Fruit fly (Drosophila melanogaster) whole organism, pupa: ENCODE measurements around the gene CG1695.

Experiments
- CG10348 ChIP-seq: fragments of 200-800 bp; sonication (Bioruptor generic); IDR thresholded peaks from 2 replicates; pipeline ENCODE4 v1.3.6; 2022; ENCODE audit warnings: missing biosample characterization, missing genetic modification characterization
- CG12605 ChIP-seq: fragments of 200-800 bp; sonication (Bioruptor generic); IDR thresholded peaks from 2 replicates; pipeline ENCODE4 v1.3.6; 2022; ENCODE audit warnings: missing biosample characterization, missing genetic modification characterization
- CG13204 ChIP-seq: fragments of 200-800 bp; sonication (Bioruptor generic); optimal IDR thresholded peaks from 2 replicates; lab custom pipeline; 2018; ENCODE audit warnings: missing biosample characterization, mild to moderate bottlenecking, missing genetic modification characterization, moderate library complexity
- CG14655 ChIP-seq: fragments of 200-800 bp; sonication (Bioruptor generic); optimal IDR thresholded peaks from 3 replicates; lab custom pipeline; 2017; ENCODE audit warnings: mild to moderate bottlenecking, missing biosample characterization, missing genetic modification reagents, missing genetic modification characterization
- CG15710 ChIP-seq: fragments of 200-800 bp; sonication (Bioruptor generic); optimal IDR thresholded peaks from 2 replicates; lab custom pipeline; 2018; ENCODE audit warnings: missing biosample characterization, mild to moderate bottlenecking, missing genetic modification characterization, moderate library complexity
- CG17806 ChIP-seq: fragments of 200-800 bp; sonication (Bioruptor generic); optimal IDR thresholded peaks from 2 replicates; lab custom pipeline; 2018; ENCODE audit warnings: missing biosample characterization, mild to moderate bottlenecking, missing genetic modification characterization, moderate library complexity
- CG32121 ChIP-seq: fragments of 200-800 bp; sonication (Bioruptor generic); IDR thresholded peaks from 2 replicates; pipeline ENCODE4 v1.3.6; 2022; ENCODE audit warnings: missing biosample characterization, missing genetic modification characterization
- CG34367 ChIP-seq: fragments of 200-800 bp; sonication (Bioruptor generic); optimal IDR thresholded peaks from 2 replicates; lab custom pipeline; 2018; ENCODE audit warnings: missing biosample characterization, mild to moderate bottlenecking, missing genetic modification characterization
- CG4496 ChIP-seq: fragments of 200-800 bp; sonication (Bioruptor generic); IDR thresholded peaks from 3 replicates; pipeline ENCODE4 v1.3.6; 2022; ENCODE audit warnings: missing biosample characterization, missing genetic modification characterization
- CG8159 ChIP-seq: fragments of 200-800 bp; sonication (Bioruptor generic); optimal IDR thresholded peaks from 3 replicates; lab custom pipeline; 2018; ENCODE audit warnings: missing biosample characterization, mild to moderate bottlenecking, missing genetic modification characterization, moderate library complexity
- CG8301 ChIP-seq: fragments of 200-800 bp; sonication (Bioruptor generic); optimal IDR thresholded peaks from 2 replicates; lab custom pipeline; 2018; ENCODE audit warnings: missing biosample characterization, mild to moderate bottlenecking, missing genetic modification characterization
- CG9948 ChIP-seq: fragments of 200-800 bp; sonication (Bioruptor generic); optimal IDR thresholded peaks from 2 replicates; lab custom pipeline; 2018; ENCODE audit warnings: missing biosample characterization, mild to moderate bottlenecking, missing genetic modification characterization, moderate library complexity
- D1 ChIP-seq: fragments of 200-800 bp; sonication (Bioruptor generic); optimal IDR thresholded peaks from 2 replicates; lab custom pipeline; 2018; ENCODE audit warnings: missing biosample characterization, mild to moderate bottlenecking, missing genetic modification characterization, moderate library complexity
- EcR ChIP-seq: fragments of 200-800 bp; sonication (Bioruptor generic); optimal IDR thresholded peaks from 3 replicates; lab custom pipeline; 2019; ENCODE audit warnings: missing biosample characterization, missing genetic modification characterization, mild to moderate bottlenecking, moderate library complexity, missing genetic modification reagents
- Ets98B ChIP-seq: fragments of 200-800 bp; sonication (Bioruptor generic); IDR thresholded peaks from 2 replicates; pipeline ENCODE4 v1.3.6; 2022; ENCODE audit warnings: missing biosample characterization, missing genetic modification characterization
- Pif1A ChIP-seq: fragments of 200-800 bp; sonication (Bioruptor generic); optimal IDR thresholded peaks from 3 replicates; lab custom pipeline; 2016; ENCODE audit warnings: missing biosample characterization, missing genetic modification characterization
- Pif1B ChIP-seq: fragments of 200-800 bp; sonication (Bioruptor generic); optimal IDR thresholded peaks from 3 replicates; lab custom pipeline; 2016; ENCODE audit warnings: missing biosample characterization, missing genetic modification characterization
- Snoo ChIP-seq: fragments of 200-800 bp; sonication (Bioruptor generic); optimal IDR thresholded peaks from 3 replicates; lab custom pipeline; 2017; ENCODE audit warnings: missing biosample characterization, mild to moderate bottlenecking, missing genetic modification characterization, inconsistent platforms
- fd96Ca ChIP-seq: fragments of 200-800 bp; sonication (Bioruptor generic); IDR thresholded peaks from 3 replicates; pipeline ENCODE4 v1.3.6; 2022; ENCODE audit warnings: missing biosample characterization, missing genetic modification characterization
- gl ChIP-seq: fragments of 200-800 bp; sonication (Bioruptor generic); optimal IDR thresholded peaks from 2 replicates; lab custom pipeline; 2018; ENCODE audit warnings: missing biosample characterization, mild to moderate bottlenecking, missing genetic modification characterization
- rn ChIP-seq: fragments of 200-800 bp; sonication (Bioruptor generic); IDR thresholded peaks from 2 replicates; pipeline ENCODE4 v1.3.6; 2022; ENCODE audit warnings: missing biosample characterization, missing genetic modification characterization

The CG1695 gene

DNA sequence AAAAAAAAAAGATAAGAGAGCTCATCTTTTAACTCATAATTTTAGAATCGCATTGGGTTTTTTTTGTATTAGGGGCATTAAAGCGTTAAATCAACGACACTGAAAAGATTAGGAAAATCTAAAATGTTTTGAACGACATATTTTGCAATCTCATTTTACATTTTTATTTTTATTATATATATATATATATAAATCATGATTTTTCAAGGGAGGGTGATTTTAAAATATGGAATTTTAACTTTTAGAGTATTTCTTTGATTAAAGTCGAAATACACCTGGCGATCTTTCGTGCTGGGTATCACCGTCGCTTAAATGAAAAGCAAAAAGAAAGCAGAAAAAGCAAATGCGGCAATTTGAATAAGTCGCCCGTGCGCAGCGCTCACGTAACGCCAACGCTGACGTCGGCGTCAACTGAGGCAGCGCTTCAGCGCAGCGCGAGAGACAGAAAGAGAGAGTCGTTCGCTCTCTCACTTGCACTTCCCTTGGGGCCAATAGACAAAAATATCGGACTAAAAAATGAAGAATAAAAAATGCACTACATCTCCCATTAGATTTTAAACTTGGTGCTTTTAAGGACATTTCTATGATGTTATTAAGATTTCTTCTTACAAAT lies 55.7 kb downstream of the CG1695 start:
- TF ChIP-seq CG32121 (GFP tag; lab: Robert Waterston, UW) (no peak), CG9948 (peak; percentile 33), fd96Ca (GFP tag; lab: Robert Waterston, UW) (no peak), Snoo (tag; lab: Kevin White, UChicago) (peak; percentile 33), Pif1B (GFP tag; lab: Kevin White, UChicago) (no peak), CG4496 (GFP tag; lab: Robert Waterston, UW) (no peak; the same call in 2 of the 3 replicates), CG14655 (GFP tag; lab: Kevin White, UChicago) (peak; percentile 10), CG15710 (tag; lab: Kevin White, UChicago) (no peak), CG10348 (GFP tag; lab: Robert Waterston, UW) (no peak)

- TF ChIP-seq Pif1B (GFP tag; lab: Kevin White, UChicago) (no peak), CG9948 (peak; percentile 8), D1 (no peak), CG12605 (GFP tag; lab: Robert Waterston, UW) (no peak), CG8301 (tag; lab: Kevin White, UChicago) (no peak), rn (GFP tag; lab: Robert Waterston, UW) (no peak)
Observed at dm6 chrX:20489995-20490393, 56.2 kb downstream of the CG1695 start.

dm6 chrX:20490883-20491282 lies 57.1 kb downstream of the CG1695 start:
- TF ChIP-seq Pif1A (GFP tag; lab: Kevin White, UChicago) (no peak), CG8159 (tag; lab: Kevin White, UChicago) (no peak), CG8301 (tag; lab: Kevin White, UChicago) (no peak), CG32121 (GFP tag; lab: Robert Waterston, UW) (peak; percentile 46; the same call in 1 of the 2 replicates), CG13204 (GFP tag; lab: Kevin White, UChicago) (no peak), CG4496 (GFP tag; lab: Robert Waterston, UW) (peak; percentile 33; the same call in 1 of the 3 replicates), Ets98B (GFP tag; lab: Robert Waterston, UW) (peak; percentile 70; the same call in 1 of the 2 replicates), CG9948 (no peak), rn (GFP tag; lab: Robert Waterston, UW) (peak; percentile 29; the same call in 1 of the 2 replicates), CG10348 (GFP tag; lab: Robert Waterston, UW) (no peak), Pif1B (GFP tag; lab: Kevin White, UChicago) (no peak), EcR (no peak), fd96Ca (GFP tag; lab: Robert Waterston, UW) (no peak), CG17806 (tag; lab: Kevin White, UChicago) (no peak), CG15710 (tag; lab: Kevin White, UChicago) (no peak), CG12605 (GFP tag; lab: Robert Waterston, UW) (peak; percentile 41), CG14655 (GFP tag; lab: Kevin White, UChicago) (no peak), gl (tag; lab: Kevin White, UChicago) (no peak)

dm6 chrX:20492672-20493071 lies 58.9 kb downstream of the CG1695 start:
- no peak for TF ChIP-seq CG34367 (tag; lab: Kevin White, UChicago)
- TF ChIP-seq CG32121 (GFP tag; lab: Robert Waterston, UW) = no peak
- no peak for TF ChIP-seq CG8159 (tag; lab: Kevin White, UChicago)
- TF ChIP-seq fd96Ca (GFP tag; lab: Robert Waterston, UW) = no peak
- TF ChIP-seq CG12605 (GFP tag; lab: Robert Waterston, UW) = no peak
- TF ChIP-seq rn (GFP tag; lab: Robert Waterston, UW) = no peak
- no peak for TF ChIP-seq EcR
- no peak for TF ChIP-seq Ets98B (GFP tag; lab: Robert Waterston, UW)
- TF ChIP-seq CG9948 = no peak
- TF ChIP-seq Snoo (tag; lab: Kevin White, UChicago) = no peak
- no peak for TF ChIP-seq CG10348 (GFP tag; lab: Robert Waterston, UW)
- TF ChIP-seq CG4496 (GFP tag; lab: Robert Waterston, UW) = no peak
- TF ChIP-seq gl (tag; lab: Kevin White, UChicago) = no peak
- TF ChIP-seq CG15710 (tag; lab: Kevin White, UChicago) = no peak
- TF ChIP-seq Pif1B (GFP tag; lab: Kevin White, UChicago) = no peak
- no peak for TF ChIP-seq CG17806 (tag; lab: Kevin White, UChicago)
- TF ChIP-seq, all 21 proteins: peak for 0

DNA sequence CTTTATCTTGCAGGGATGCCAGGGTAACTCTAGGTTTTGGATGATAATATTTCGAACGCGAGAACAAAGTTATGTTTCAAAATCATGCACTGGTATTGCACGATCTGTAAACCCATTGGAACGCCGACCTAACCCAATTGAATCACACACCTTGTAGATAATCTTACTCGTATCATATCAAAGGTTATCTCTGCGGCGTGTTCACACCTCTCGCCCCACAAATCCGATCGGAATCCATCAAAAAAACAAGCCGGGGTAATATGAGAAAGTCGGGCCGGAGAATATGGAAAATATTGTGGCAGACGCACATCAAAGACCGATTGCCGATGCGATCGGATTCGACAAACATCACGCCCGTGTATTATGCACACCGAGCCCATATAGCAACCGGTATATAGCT lies 61.4 kb downstream of the CG1695 start:
- TF ChIP-seq CG8301 (tag; lab: Kevin White, UChicago) (no peak), CG13204 (GFP tag; lab: Kevin White, UChicago) (no peak), rn (GFP tag; lab: Robert Waterston, UW) (no peak), CG32121 (GFP tag; lab: Robert Waterston, UW) (no peak), CG15710 (tag; lab: Kevin White, UChicago) (no peak), CG10348 (GFP tag; lab: Robert Waterston, UW) (no peak)
- TF ChIP-seq, all 21 proteins: peak for 0
